Worm (Caenorhabditis elegans) whole organism, L2 larva: ENCODE results near the gene F29G9.1.
A peak's percentile ranks its signal among the peaks of the same experiment; 100 is the strongest.

Experiments
- C34F6.9 ChIP-seq: fragments of 150-350 bp; optimal IDR thresholded peaks from 2 replicates; lab custom pipeline; 2014; ENCODE audit warnings: missing biosample characterization, missing genetic modification characterization
- F13H6.1 ChIP-seq: sonication (generic microtip); optimal IDR thresholded peaks from 2 replicates; lab custom pipeline; 2016; ENCODE audit warnings: missing genetic modification characterization, missing compliant biosample characterization
- R02D3.7 ChIP-seq: fragments of 150-350 bp; optimal IDR thresholded peaks from 2 replicates; lab custom pipeline; 2014; ENCODE audit warnings: missing biosample characterization, missing genetic modification characterization
- Y55F3AM.14 ChIP-seq: fragments of 200-800 bp; sonication (Bioruptor generic); optimal IDR thresholded peaks from 2 replicates; lab custom pipeline; 2018; ENCODE audit warnings: mild to moderate bottlenecking, missing genetic modification characterization, missing compliant biosample characterization
- ZK546.5 ChIP-seq: sonication (generic microtip); optimal IDR thresholded peaks from 2 replicates; lab custom pipeline; 2017; ENCODE audit warnings: missing biosample characterization, missing genetic modification characterization
- alr-1 ChIP-seq: fragments of 150-350 bp; optimal IDR thresholded peaks from 2 replicates; lab custom pipeline; 2014; ENCODE audit warnings: missing biosample characterization, missing genetic modification characterization
- aly-2 ChIP-seq: fragments of 150-350 bp; optimal IDR thresholded peaks from 2 replicates; lab custom pipeline; 2014; ENCODE audit warnings: missing biosample characterization, missing genetic modification characterization
- ama-1 ChIP-seq: fragments of 150-350 bp; optimal IDR thresholded peaks from 2 replicates; lab custom pipeline; 2018; ENCODE audit warnings: inconsistent platforms
- blmp-1 ChIP-seq: sonication (generic microtip); optimal IDR thresholded peaks from 2 replicates; lab custom pipeline; 2017; ENCODE audit warnings: missing genetic modification characterization, mild to moderate bottlenecking, missing compliant biosample characterization, antibody characterized with exemption, moderate library complexity; ENCODE audit not compliant: insufficient read depth
- ceh-16 ChIP-seq: fragments of 150-350 bp; optimal IDR thresholded peaks from 2 replicates; lab custom pipeline; 2014; ENCODE audit warnings: missing biosample characterization, missing genetic modification characterization
- ceh-82 ChIP-seq: fragments of 150-350 bp; optimal IDR thresholded peaks from 2 replicates; lab custom pipeline; 2014; ENCODE audit warnings: missing biosample characterization, missing genetic modification characterization
- crh-2 ChIP-seq: sonication (generic microtip); optimal IDR thresholded peaks from 2 replicates; lab custom pipeline; 2017; ENCODE audit warnings: missing biosample characterization, missing genetic modification characterization
- dmd-4 ChIP-seq: sonication (generic microtip); optimal IDR thresholded peaks from 2 replicates; lab custom pipeline; 2017; ENCODE audit warnings: missing biosample characterization, missing genetic modification characterization
- egl-27 ChIP-seq: sonication (generic microtip); optimal IDR thresholded peaks from 3 replicates; lab custom pipeline; 2017; ENCODE audit warnings: missing biosample characterization, missing genetic modification reagents, missing genetic modification characterization
- elt-1 ChIP-seq: fragments of 150-350 bp; optimal IDR thresholded peaks from 2 replicates; lab custom pipeline; 2014; ENCODE audit warnings: missing biosample characterization, missing genetic modification characterization
- elt-3 ChIP-seq: sonication (generic microtip); optimal IDR thresholded peaks from 2 replicates; lab custom pipeline; 2017; ENCODE audit warnings: missing biosample characterization, missing genetic modification characterization
- fos-1 ChIP-seq: fragments of 150-350 bp; optimal IDR thresholded peaks from 2 replicates; lab custom pipeline; 2014; ENCODE audit warnings: missing biosample characterization, missing genetic modification characterization
- gmeb-1 ChIP-seq: fragments of 150-350 bp; optimal IDR thresholded peaks from 2 replicates; lab custom pipeline; 2014; ENCODE audit warnings: missing biosample characterization, missing genetic modification characterization
- lin-11 ChIP-seq: fragments of 150-350 bp; sonication (generic microtip); optimal IDR thresholded peaks from 2 replicates; lab custom pipeline; 2014; ENCODE audit warnings: missing biosample characterization, missing genetic modification characterization, inconsistent platforms, mixed read lengths
- lin-13 ChIP-seq: fragments of 150-350 bp; optimal IDR thresholded peaks from 2 replicates; lab custom pipeline; 2014; ENCODE audit warnings: missing biosample characterization, missing genetic modification reagents, missing genetic modification characterization
- lin-39 ChIP-seq: fragments of 150-350 bp; optimal IDR thresholded peaks from 2 replicates; lab custom pipeline; 2014; ENCODE audit warnings: missing biosample characterization, missing genetic modification reagents, missing genetic modification characterization
- lsy-2 ChIP-seq, 2 experiments: fragments of 150-350 bp in 1 of 2; sonication (generic microtip) in 1 of 2; optimal IDR thresholded peaks; 2 replicates each; lab custom pipeline; 2014 to 2017; ENCODE audit warnings: missing biosample characterization in 2 of 2, missing genetic modification characterization in 2 of 2
- mab-5 ChIP-seq: fragments of 150-350 bp; optimal IDR thresholded peaks from 2 replicates; lab custom pipeline; 2014; ENCODE audit warnings: missing biosample characterization, missing genetic modification characterization
- mbf-1 ChIP-seq: sonication (generic microtip); optimal IDR thresholded peaks from 2 replicates; lab custom pipeline; 2017; ENCODE audit warnings: missing biosample characterization, missing genetic modification characterization
- mdl-1 ChIP-seq, 2 experiments: fragments of 150-350 bp in 1 of 2; sonication (generic microtip) in 1 of 2; optimal IDR thresholded peaks; 2 replicates each; lab custom pipeline; 2017; ENCODE audit warnings: missing biosample characterization in 2 of 2, missing genetic modification characterization in 2 of 2
- nhr-10 ChIP-seq: sonication (generic microtip); optimal IDR thresholded peaks from 2 replicates; lab custom pipeline; 2017; ENCODE audit warnings: missing biosample characterization, missing genetic modification characterization
- nhr-11 ChIP-seq: fragments of 150-350 bp; optimal IDR thresholded peaks from 2 replicates; lab custom pipeline; 2014; ENCODE audit warnings: missing biosample characterization, missing genetic modification characterization
- nhr-12 ChIP-seq: fragments of 150-350 bp; optimal IDR thresholded peaks from 2 replicates; lab custom pipeline; 2014; ENCODE audit warnings: missing biosample characterization, missing genetic modification characterization
- nhr-129 ChIP-seq: fragments of 150-350 bp; optimal IDR thresholded peaks from 2 replicates; lab custom pipeline; 2014; ENCODE audit warnings: missing biosample characterization, missing genetic modification characterization
- nhr-21 ChIP-seq: fragments of 150-350 bp; optimal IDR thresholded peaks from 2 replicates; lab custom pipeline; 2014; ENCODE audit warnings: missing biosample characterization, missing genetic modification characterization
- nhr-23 ChIP-seq: fragments of 150-350 bp; optimal IDR thresholded peaks from 2 replicates; lab custom pipeline; 2014; ENCODE audit warnings: missing biosample characterization, missing genetic modification reagents, missing genetic modification characterization
- nhr-237 ChIP-seq: fragments of 150-350 bp; optimal IDR thresholded peaks from 2 replicates; lab custom pipeline; 2014; ENCODE audit warnings: missing biosample characterization, missing genetic modification characterization
- nhr-25 ChIP-seq: fragments of 150-350 bp; sonication (generic microtip); optimal IDR thresholded peaks from 3 replicates; lab custom pipeline; 2014; ENCODE audit warnings: missing biosample characterization, missing genetic modification characterization
- nhr-6 ChIP-seq: fragments of 150-350 bp; optimal IDR thresholded peaks from 2 replicates; lab custom pipeline; 2014; ENCODE audit warnings: missing biosample characterization, missing genetic modification characterization
- nhr-77 ChIP-seq: fragments of 150-350 bp; optimal IDR thresholded peaks from 2 replicates; lab custom pipeline; 2014; ENCODE audit warnings: missing biosample characterization, missing genetic modification characterization
- peb-1 ChIP-seq: fragments of 150-350 bp; optimal IDR thresholded peaks from 2 replicates; lab custom pipeline; 2014; ENCODE audit warnings: missing biosample characterization, missing genetic modification characterization
- sem-4 ChIP-seq: fragments of 150-350 bp; optimal IDR thresholded peaks from 2 replicates; lab custom pipeline; 2014; ENCODE audit warnings: missing biosample characterization, missing genetic modification reagents, missing genetic modification characterization
- skn-1 ChIP-seq: sonication (generic microtip); optimal IDR thresholded peaks from 2 replicates; lab custom pipeline; 2017; ENCODE audit warnings: missing biosample characterization, missing genetic modification characterization
- sma-3 ChIP-seq: sonication (generic microtip); optimal IDR thresholded peaks from 2 replicates; lab custom pipeline; 2016; ENCODE audit warnings: missing genetic modification reagents, missing genetic modification characterization, missing compliant biosample characterization
- sma-9 ChIP-seq, 2 experiments: fragments of 150-350 bp in 1 of 2; sonication (generic microtip) in 1 of 2; optimal IDR thresholded peaks; 2 replicates each; lab custom pipeline; 2014 to 2016; ENCODE audit warnings: missing genetic modification characterization in 2 of 2, mild to moderate bottlenecking in 1 of 2, missing biosample characterization in 1 of 2, missing compliant biosample characterization in 1 of 2, missing genetic modification reagents in 1 of 2, moderate library complexity in 1 of 2
- snpc-4 ChIP-seq: fragments of 150-350 bp; optimal IDR thresholded peaks from 2 replicates; lab custom pipeline; 2014; ENCODE audit warnings: missing biosample characterization, missing genetic modification characterization
- unc-39 ChIP-seq: fragments of 150-350 bp; optimal IDR thresholded peaks from 2 replicates; lab custom pipeline; 2014; ENCODE audit warnings: missing biosample characterization, missing genetic modification characterization
- unc-55 ChIP-seq: fragments of 150-350 bp; sonication (generic microtip); optimal IDR thresholded peaks from 3 replicates; lab custom pipeline; 2014; ENCODE audit warnings: missing biosample characterization, missing genetic modification reagents, missing genetic modification characterization
- unc-62 ChIP-seq: fragments of 150-350 bp; optimal IDR thresholded peaks from 2 replicates; lab custom pipeline; 2014; ENCODE audit warnings: missing biosample characterization, missing genetic modification reagents, missing genetic modification characterization
- zag-1 ChIP-seq: fragments of 150-350 bp; optimal IDR thresholded peaks from 2 replicates; lab custom pipeline; 2014; ENCODE audit warnings: missing biosample characterization, missing genetic modification characterization
- ztf-1 ChIP-seq: fragments of 200-800 bp; sonication (Bioruptor generic); conservative IDR thresholded peaks from 2 replicates; pipeline ENCODE4 v1.3.6; 2022; ENCODE audit warnings: missing genetic modification characterization, missing compliant biosample characterization
- ztf-11 ChIP-seq: sonication (generic microtip); optimal IDR thresholded peaks from 2 replicates; lab custom pipeline; 2017; ENCODE audit warnings: missing biosample characterization, missing genetic modification characterization
- ztf-4 ChIP-seq: fragments of 150-350 bp; optimal IDR thresholded peaks from 2 replicates; lab custom pipeline; 2014; ENCODE audit warnings: missing biosample characterization, missing genetic modification characterization

Gene F29G9.1

DNA sequence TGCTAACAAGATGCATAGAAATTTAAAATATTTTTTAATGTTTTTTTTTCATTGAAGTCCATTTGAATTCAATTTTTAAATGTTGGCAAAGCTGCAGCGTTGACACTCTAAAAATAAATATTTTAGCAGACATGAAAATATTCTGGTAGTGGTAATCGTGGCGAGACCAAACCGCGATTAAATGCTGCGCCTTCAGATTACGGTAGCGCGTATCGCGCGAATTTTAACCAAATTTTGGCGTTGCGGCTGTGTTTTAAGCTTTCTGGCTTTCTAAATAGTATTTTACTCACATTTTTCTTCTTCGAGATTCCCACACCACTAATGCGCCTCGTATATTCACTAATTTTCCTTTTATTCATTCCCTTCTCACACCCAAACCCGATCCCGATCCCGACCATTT, 42.8 kb upstream of the F29G9.1 start, which contains the start of gene cpg-4:
Gene cpg-4 (plus strand): TSS at position 303 of the 400 bp plus-strand sequence.
- TF ChIP-seq nhr-25 (tag; lab: Kevin White, UChicago) = no peak
- no peak for TF ChIP-seq snpc-4
- no peak for TF ChIP-seq blmp-1
- no peak for TF ChIP-seq ztf-11 (tag; lab: Kevin White, UChicago)
- TF ChIP-seq crh-2 (tag; lab: Kevin White, UChicago) = no peak
- TF ChIP-seq unc-55 (GFP tag; lab: Kevin White, UChicago) = no peak
- no peak for TF ChIP-seq nhr-21
- no peak for TF ChIP-seq nhr-23 (tag; lab: Kevin White, UChicago)
- TF ChIP-seq mbf-1 (tag; lab: Kevin White, UChicago) = no peak
- no peak for TF ChIP-seq ztf-1 (GFP tag; lab: Robert Waterston, UW)
- TF ChIP-seq elt-3 (tag; lab: Kevin White, UChicago) = no peak
- no peak for TF ChIP-seq sma-3 (GFP tag; lab: Kevin White, UChicago)
- TF ChIP-seq skn-1 (tag; lab: Kevin White, UChicago) = no peak
- no peak for TF ChIP-seq C34F6.9 (tag; lab: Kevin White, UChicago)
- no peak for TF ChIP-seq lin-13 (GFP tag; lab: Kevin White, UChicago)
- no peak for TF ChIP-seq nhr-237 (tag; lab: Kevin White, UChicago)
- no peak for TF ChIP-seq unc-39 (tag; lab: Kevin White, UChicago)
- no peak for TF ChIP-seq unc-62 (GFP tag; lab: Kevin White, UChicago)
- TF ChIP-seq lin-39 = no peak

- TF ChIP-seq nhr-11 (tag; lab: Kevin White, UChicago) (peak; percentile 9), aly-2 (tag; lab: Kevin White, UChicago) (no peak), nhr-12 (tag; lab: Kevin White, UChicago) (peak; percentile 10), C34F6.9 (tag; lab: Kevin White, UChicago) (peak; percentile 95), unc-39 (tag; lab: Kevin White, UChicago) (no peak), nhr-6 (tag; lab: Kevin White, UChicago) (peak; percentile 97), Y55F3AM.14 (GFP tag; lab: Kevin White, UChicago) (peak; percentile 92), unc-62 (GFP tag; lab: Kevin White, UChicago) (peak; percentile 91), ztf-11 (tag; lab: Kevin White, UChicago) (no peak), mbf-1 (tag; lab: Kevin White, UChicago) (no peak), mab-5 (tag; lab: Kevin White, UChicago) (no peak), nhr-23 (tag; lab: Kevin White, UChicago) (no peak), lin-39 (no peak), lin-13 (GFP tag; lab: Kevin White, UChicago) (peak; percentile 67), ztf-4 (tag; lab: Kevin White, UChicago) (peak; percentile 97), ztf-1 (GFP tag; lab: Robert Waterston, UW) (no peak), sma-3 (GFP tag; lab: Kevin White, UChicago) (peak; percentile 97), alr-1 (tag; lab: Kevin White, UChicago) (peak; percentile 55), unc-55 (GFP tag; lab: Kevin White, UChicago) (peak; percentile 90), fos-1 (no peak), elt-1 (no peak), nhr-10 (peak; percentile 61), zag-1 (tag; lab: Kevin White, UChicago) (no peak), egl-27 (tag; lab: Kevin White, UChicago) (peak; percentile 95), ama-1 (no peak), skn-1 (tag; lab: Kevin White, UChicago) (no peak), nhr-129 (tag; lab: Kevin White, UChicago) (peak; percentile 96), nhr-21 (peak; percentile 96), lsy-2 (tag; optimal IDR thresholded peaks at IDR 0.05; lab: Kevin White, UChicago) (peak; percentile 73 to 91), R02D3.7 (tag; lab: Kevin White, UChicago) (no peak), nhr-77 (tag; lab: Kevin White, UChicago) (peak; percentile 71), elt-3 (tag; lab: Kevin White, UChicago) (no peak), nhr-25 (tag; lab: Kevin White, UChicago) (peak; percentile 95), mdl-1 (tag; optimal IDR thresholded peaks at IDR 0.05; lab: Kevin White, UChicago) (peak; percentile 83 to 87), sem-4 (tag; lab: Kevin White, UChicago) (peak; percentile 82), peb-1 (tag; lab: Kevin White, UChicago) (peak; percentile 32), nhr-237 (tag; lab: Kevin White, UChicago) (no peak), lin-11 (tag; lab: Kevin White, UChicago) (peak; percentile 67), ZK546.5 (no peak), snpc-4 (peak; percentile 62), blmp-1 (peak; percentile 100), F13H6.1 (tag; lab: Kevin White, UChicago) (peak; percentile 97), gmeb-1 (tag; lab: Kevin White, UChicago) (peak; percentile 72), dmd-4 (no peak), sma-9 (GFP tag; optimal IDR thresholded peaks at IDR 0.05; lab: Kevin White, UChicago) (peak; percentile 99), sma-9 (tag; optimal IDR thresholded peaks at IDR 0.05; lab: Kevin White, UChicago) (no peak), crh-2 (tag; lab: Kevin White, UChicago) (peak; percentile 98), ceh-16 (tag; lab: Kevin White, UChicago) (peak; percentile 80), ceh-82 (peak; percentile 7)
- TF ChIP-seq, all 48 proteins: peak for 30
Observed at ce11 chrV:6000368-6000802, 38.5 kb upstream of the F29G9.1 start.
